Fruit fly (Drosophila melanogaster): ENCODE measurements around the gene trol.
A peak's percentile ranks its signal among the peaks of the same experiment; 100 is the strongest.

Gene trol

DNA sequence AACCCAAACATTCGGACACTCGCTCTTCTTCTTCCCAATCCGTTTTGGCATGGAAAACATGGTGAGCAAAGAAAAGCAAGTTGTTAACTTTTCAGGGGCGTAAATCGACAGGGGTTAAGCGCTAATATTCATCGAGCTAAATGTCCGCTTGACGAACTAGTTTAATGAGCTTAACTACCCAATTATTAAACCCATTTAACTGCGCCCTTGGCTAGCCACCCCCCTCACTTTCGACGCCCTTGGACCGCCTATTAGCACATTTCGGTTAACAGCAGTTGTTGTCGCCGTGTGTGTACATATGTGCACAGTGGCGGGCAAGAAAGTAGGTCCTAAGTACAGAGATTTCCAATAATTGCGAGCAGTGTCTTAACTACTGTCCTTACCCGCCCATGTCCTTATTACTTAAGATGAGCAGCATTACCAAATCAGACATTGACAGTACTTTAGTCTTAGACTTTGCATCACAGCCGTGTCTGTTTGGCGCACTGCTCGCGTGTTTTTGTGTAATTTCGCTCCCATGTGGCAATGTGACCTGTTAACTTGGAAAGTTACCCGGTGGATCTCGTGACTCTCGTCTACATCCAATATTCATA, 44.3 kb upstream of the trol start (continued):
- TF ChIP-seq tin (GFP tag; optimal IDR thresholded peaks at IDR 0.05) (peak; percentile 86), Elba2 (GFP tag; optimal IDR thresholded peaks at IDR 0.05) (peak; percentile 61), CG15269 (tag; optimal IDR thresholded peaks at IDR 0.05) (peak; percentile 92), CG11695 (GFP tag; IDR thresholded peaks at IDR 0.05) (peak; percentile 90), CG10321 (GFP tag; IDR thresholded peaks at IDR 0.05) (0 out of 2 replicates have a peak, but pooled peaks have one; percentile 18), CG17829 (tag; optimal IDR thresholded peaks at IDR 0.05) (peak; percentile 83), BEAF-32 (GFP tag; optimal IDR thresholded peaks at IDR 0.05) (no peak), CG1832 (GFP tag; optimal IDR thresholded peaks at IDR 0.05) (no peak), Myb (GFP tag; optimal IDR thresholded peaks at IDR 0.05) (peak; percentile 89), schlank (tag; optimal IDR thresholded peaks at IDR 0.05) (peak; percentile 94), Atf3 (GFP tag; optimal IDR thresholded peaks at IDR 0.05) (peak; percentile 83), CG11504 (tag; optimal IDR thresholded peaks at IDR 0.05) (peak; percentile 89), CG3407 (GFP tag; optimal IDR thresholded peaks at IDR 0.05) (peak; percentile 77), Fer2 (tag; optimal IDR thresholded peaks at IDR 0.05) (peak; percentile 70), CG15073 (GFP tag; optimal IDR thresholded peaks at IDR 0.05) (peak; percentile 49), sr (GFP tag; IDR thresholded peaks at IDR 0.05) (peak; percentile 72; the same call in 2 of the 3 replicates), gsb (GFP tag; IDR thresholded peaks at IDR 0.05) (peak; percentile 92), D19A (tag; optimal IDR thresholded peaks at IDR 0.05) (peak; percentile 67), abd-A (tag; optimal IDR thresholded peaks at IDR 0.05) (peak; percentile 68), CG10366 (GFP tag; IDR thresholded peaks at IDR 0.05) (peak; percentile 94), bcd (GFP tag; optimal IDR thresholded peaks at IDR 0.05) (peak; percentile 93), MTF-1 (GFP tag; optimal IDR thresholded peaks at IDR 0.05; ENCODE audit: borderline replicate concordance) (peak; percentile 76), sd (tag; optimal IDR thresholded peaks at IDR 0.05) (peak; percentile 77), Hr51 (GFP tag; optimal IDR thresholded peaks at IDR 0.05) (peak; percentile 91), NC2β (GFP tag; optimal IDR thresholded peaks at IDR 0.05) (peak; percentile 85), az2 (GFP tag; optimal IDR thresholded peaks at IDR 0.05) (peak; percentile 86), CG1602 (GFP tag; optimal IDR thresholded peaks at IDR 0.05) (peak; percentile 87), wdn (GFP tag; IDR thresholded peaks at IDR 0.05) (peak; percentile 94), Nf-YA (GFP tag; IDR thresholded peaks at IDR 0.05) (peak; percentile 86), CG11456 (GFP tag; IDR thresholded peaks at IDR 0.05) (peak; percentile 97), Antp (GFP tag; optimal IDR thresholded peaks at IDR 0.05) (peak; percentile 97), CG17359 (tag; optimal IDR thresholded peaks at IDR 0.05) (peak; percentile 92), gt (GFP tag; IDR thresholded peaks at IDR 0.05) (peak; percentile 80), zen2 (GFP tag; IDR thresholded peaks at IDR 0.05; ENCODE audit: partially characterized antibody) (no peak), Dll (GFP tag; IDR thresholded peaks at IDR 0.05; ENCODE audit: partially characterized antibody) (no peak), ci (GFP tag; IDR thresholded peaks at IDR 0.05) (peak; percentile 96), vfl (GFP tag; optimal IDR thresholded peaks at IDR 0.05) (peak; percentile 95), lov (optimal IDR thresholded peaks at IDR 0.05) (no peak), lov (GFP tag; IDR thresholded peaks at IDR 0.05) (0 out of 3 replicates have a peak, but pooled peaks have one; percentile 58), ara (GFP tag; IDR thresholded peaks at IDR 0.05) (peak; percentile 88), CG6765 (GFP tag; optimal IDR thresholded peaks at IDR 0.05) (peak; percentile 66), CG4617 (GFP tag; optimal IDR thresholded peaks at IDR 0.05; ENCODE audit: borderline replicate concordance) (peak; percentile 77), CG15601 (tag; optimal IDR thresholded peaks at IDR 0.05) (peak; percentile 64), CG8478 (optimal IDR thresholded peaks at IDR 0.05) (no peak), Mes4 (GFP tag; optimal IDR thresholded peaks at IDR 0.05) (peak; percentile 80), chinmo (GFP tag; IDR thresholded peaks at IDR 0.05; ENCODE audit: partially characterized antibody) (no peak), fru (optimal IDR thresholded peaks at IDR 0.05) (no peak), eve (GFP tag; optimal IDR thresholded peaks at IDR 0.05) (peak in 1 of 2 experiments; percentile 18), CG4707 (GFP tag; optimal IDR thresholded peaks at IDR 0.05) (peak; percentile 39), CG9817 (tag; optimal IDR thresholded peaks at IDR 0.05) (peak; percentile 92)
